Worm (Caenorhabditis elegans): ENCODE data around the gene Y48E1C.1.

Y48E1C.1 gene

DNA sequence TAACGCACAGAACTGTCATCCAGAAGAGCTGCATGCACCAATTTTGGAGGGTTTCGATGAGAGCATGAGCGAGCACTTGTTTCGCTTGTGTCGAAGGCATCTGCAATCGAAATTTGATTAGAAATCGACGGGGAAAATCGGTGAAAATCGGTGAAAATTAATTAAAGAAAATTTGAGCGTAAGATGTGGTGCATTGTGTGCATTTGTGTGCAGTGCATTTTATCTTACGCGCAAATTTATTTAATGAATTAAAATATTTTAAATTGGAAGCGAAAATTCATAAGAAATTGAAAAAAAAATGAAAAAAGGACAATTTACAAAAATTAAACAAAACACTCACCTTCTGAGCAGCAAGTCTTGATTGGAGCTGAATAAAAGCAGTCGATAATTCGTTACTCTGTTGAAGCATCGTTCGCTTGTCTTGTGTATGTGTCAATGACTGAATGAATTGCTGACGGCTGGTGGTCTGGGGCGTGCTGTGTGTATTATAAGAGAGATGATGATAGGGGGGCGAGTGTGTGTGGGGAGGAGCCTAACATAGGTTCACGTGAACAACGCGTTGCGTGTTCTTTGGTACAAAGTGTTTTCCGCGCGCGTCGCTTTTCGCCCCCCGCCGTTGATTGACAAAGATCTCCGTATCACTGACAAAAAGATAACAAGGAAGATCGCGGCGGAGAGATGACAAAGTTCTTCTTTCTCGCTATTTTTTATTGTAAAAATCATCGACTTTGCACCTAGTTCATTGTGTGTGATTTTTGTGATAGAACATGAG lies 47.0 kb downstream of the Y48E1C.1 start (continued):
- TF ChIP-seq mab-5 (tag; optimal IDR thresholded peaks at IDR 0.05) (no peak), snpc-4 (tag; optimal IDR thresholded peaks at IDR 0.05) (peak; percentile 11), mdl-1 (tag; optimal IDR thresholded peaks at IDR 0.05) (peak; percentile 9 to 40)

DNA sequence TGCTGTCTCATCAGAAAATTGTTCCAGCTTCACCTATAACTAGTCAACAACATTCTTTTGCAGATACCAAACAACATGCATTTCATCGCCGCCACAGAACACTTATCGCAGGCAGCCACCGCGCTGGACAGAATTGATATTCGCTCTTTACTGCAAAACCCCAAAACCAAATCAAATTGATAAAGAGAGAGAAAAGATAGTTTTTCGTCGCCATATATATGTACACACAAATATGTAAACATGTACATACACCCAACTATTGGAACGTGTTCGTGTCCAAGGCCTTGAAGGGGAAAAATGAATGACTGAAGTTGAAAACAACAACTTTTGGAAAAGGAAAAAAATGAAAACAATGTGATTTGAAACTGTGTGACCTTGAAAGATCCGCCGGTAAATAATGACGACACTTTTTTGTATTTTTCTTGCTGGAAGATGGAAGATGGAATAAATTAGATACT lies 50.6 kb downstream of the Y48E1C.1 start:
- TF ChIP-seq nhr-237 (tag; optimal IDR thresholded peaks at IDR 0.05), result no peak
- no peak for TF ChIP-seq ceh-16 (tag; optimal IDR thresholded peaks at IDR 0.05)
- TF ChIP-seq sma-3 (GFP tag; optimal IDR thresholded peaks at IDR 0.05), result peak; percentile 47
- no peak for TF ChIP-seq lsy-2 (tag; optimal IDR thresholded peaks at IDR 0.05)
- no peak for TF ChIP-seq nhr-6 (tag; optimal IDR thresholded peaks at IDR 0.05)
- TF ChIP-seq sma-9 (GFP tag; optimal IDR thresholded peaks at IDR 0.05), result no peak
- no peak for TF ChIP-seq sma-9 (tag; optimal IDR thresholded peaks at IDR 0.05)
- TF ChIP-seq fos-1 (tag; optimal IDR thresholded peaks at IDR 0.05), result peak; percentile 35
- peak; percentile 35 for TF ChIP-seq crh-2 (tag; optimal IDR thresholded peaks at IDR 0.05)
- TF ChIP-seq blmp-1 (tag; optimal IDR thresholded peaks at IDR 0.05; ENCODE audit: insufficient read depth), result peak; percentile 1
- no peak for TF ChIP-seq elt-3 (tag; optimal IDR thresholded peaks at IDR 0.05)
- no peak for TF ChIP-seq Y55F3AM.14 (GFP tag; optimal IDR thresholded peaks at IDR 0.05)
- no peak for TF ChIP-seq nhr-10 (tag; optimal IDR thresholded peaks at IDR 0.05)
- no peak for TF ChIP-seq lin-13 (GFP tag; optimal IDR thresholded peaks at IDR 0.05)
- TF ChIP-seq ztf-4 (tag; optimal IDR thresholded peaks at IDR 0.05), result no peak
- peak; percentile 83 for TF ChIP-seq nhr-25 (tag; optimal IDR thresholded peaks at IDR 0.05)
- peak; percentile 30 for TF ChIP-seq nhr-129 (tag; optimal IDR thresholded peaks at IDR 0.05)
- TF ChIP-seq unc-55 (GFP tag; optimal IDR thresholded peaks at IDR 0.05), result no peak
- no peak for TF ChIP-seq lin-39 (tag; optimal IDR thresholded peaks at IDR 0.05)
- TF ChIP-seq peb-1 (tag; optimal IDR thresholded peaks at IDR 0.05), result no peak
- TF ChIP-seq snpc-4 (tag; optimal IDR thresholded peaks at IDR 0.05), result no peak
- no peak for TF ChIP-seq gmeb-1 (tag; optimal IDR thresholded peaks at IDR 0.05)

- TF ChIP-seq nhr-6 (tag; optimal IDR thresholded peaks at IDR 0.05) (no peak), gmeb-1 (tag; optimal IDR thresholded peaks at IDR 0.05) (no peak), elt-3 (tag; optimal IDR thresholded peaks at IDR 0.05) (no peak), mbf-1 (tag; optimal IDR thresholded peaks at IDR 0.05) (no peak), crh-2 (tag; optimal IDR thresholded peaks at IDR 0.05) (peak; percentile 69), sem-4 (tag; optimal IDR thresholded peaks at IDR 0.05) (no peak), ztf-1 (GFP tag; conservative IDR thresholded peaks at IDR 0.05) (no peak), mab-5 (tag; optimal IDR thresholded peaks at IDR 0.05) (no peak), lsy-2 (tag; optimal IDR thresholded peaks at IDR 0.05) (no peak), Y55F3AM.14 (GFP tag; optimal IDR thresholded peaks at IDR 0.05) (no peak), ztf-11 (tag; optimal IDR thresholded peaks at IDR 0.05) (no peak), nhr-23 (tag; optimal IDR thresholded peaks at IDR 0.05) (no peak), sma-9 (GFP tag; optimal IDR thresholded peaks at IDR 0.05) (peak; percentile 92), sma-9 (tag; optimal IDR thresholded peaks at IDR 0.05) (no peak), nhr-129 (tag; optimal IDR thresholded peaks at IDR 0.05) (peak; percentile 54), dmd-4 (tag; optimal IDR thresholded peaks at IDR 0.05) (no peak), ZK546.5 (tag; optimal IDR thresholded peaks at IDR 0.05) (no peak), aly-2 (tag; optimal IDR thresholded peaks at IDR 0.05) (no peak), ceh-82 (tag; optimal IDR thresholded peaks at IDR 0.05) (no peak), alr-1 (tag; optimal IDR thresholded peaks at IDR 0.05) (no peak), sma-3 (GFP tag; optimal IDR thresholded peaks at IDR 0.05) (peak; percentile 32), ceh-16 (tag; optimal IDR thresholded peaks at IDR 0.05) (no peak), C34F6.9 (tag; optimal IDR thresholded peaks at IDR 0.05) (no peak), lin-13 (GFP tag; optimal IDR thresholded peaks at IDR 0.05) (no peak), elt-1 (tag; optimal IDR thresholded peaks at IDR 0.05) (no peak), nhr-25 (tag; optimal IDR thresholded peaks at IDR 0.05) (no peak), unc-62 (GFP tag; optimal IDR thresholded peaks at IDR 0.05) (no peak), nhr-10 (tag; optimal IDR thresholded peaks at IDR 0.05) (no peak), peb-1 (tag; optimal IDR thresholded peaks at IDR 0.05) (no peak), skn-1 (tag; optimal IDR thresholded peaks at IDR 0.05) (no peak), fos-1 (tag; optimal IDR thresholded peaks at IDR 0.05) (peak; percentile 86), nhr-11 (tag; optimal IDR thresholded peaks at IDR 0.05) (no peak), mdl-1 (tag; optimal IDR thresholded peaks at IDR 0.05) (no peak), lin-11 (tag; optimal IDR thresholded peaks at IDR 0.05) (no peak), unc-39 (tag; optimal IDR thresholded peaks at IDR 0.05) (no peak), F13H6.1 (tag; optimal IDR thresholded peaks at IDR 0.05) (peak; percentile 18), ama-1 (optimal IDR thresholded peaks at IDR 0.05) (no peak)
Observed at ce11 chrII:13467838-13468389, 53.1 kb downstream of the Y48E1C.1 start.

Data from whole organism, L2 larva.